Worm (Caenorhabditis elegans) whole organism, midembryonic: ENCODE measurements around the gene pkhm-2.
A peak's percentile ranks its signal among the peaks of the same experiment; 100 is the strongest.

Experiments used
- T22C8.4 ChIP-seq: fragments of 200-800 bp; sonication (Bioruptor generic); IDR thresholded peaks from 2 replicates; pipeline ENCODE4 v1.3.6; 2022; ENCODE audit warnings: missing genetic modification characterization, missing compliant biosample characterization
- cog-1 ChIP-seq: sonication (generic microtip); optimal IDR thresholded peaks from 2 replicates; lab custom pipeline; 2016; ENCODE audit warnings: missing genetic modification characterization, missing compliant biosample characterization
- flt-1 ChIP-seq: fragments of 200-800 bp; sonication (Bioruptor generic); IDR thresholded peaks from 2 replicates; pipeline ENCODE4 v1.3.6; 2022; ENCODE audit warnings: missing genetic modification characterization, missing compliant biosample characterization
- klf-2 ChIP-seq: fragments of 200-800 bp; sonication (Bioruptor generic); conservative IDR thresholded peaks from 2 replicates; pipeline ENCODE4 v1.3.6; 2022; ENCODE audit warnings: missing genetic modification reagents, missing genetic modification characterization, missing compliant biosample characterization
- med-1 ChIP-seq: sonication (generic microtip); optimal IDR thresholded peaks from 2 replicates; lab custom pipeline; 2017; ENCODE audit warnings: missing genetic modification characterization, mild to moderate bottlenecking, missing compliant biosample characterization, antibody characterized with exemption, missing genetic modification reagents; ENCODE audit not compliant: insufficient read depth
- ref-1 ChIP-seq: fragments of 200-800 bp; sonication (Bioruptor generic); conservative IDR thresholded peaks from 2 replicates; pipeline ENCODE4 v1.3.6; 2022; ENCODE audit warnings: missing genetic modification reagents, missing genetic modification characterization, missing compliant biosample characterization
- tab-1 ChIP-seq: fragments of 200-800 bp; sonication (Bioruptor generic); IDR thresholded peaks from 2 replicates; pipeline ENCODE4 v1.3.6; 2022; ENCODE audit warnings: missing genetic modification characterization, missing compliant biosample characterization
- ztf-23 ChIP-seq: fragments of 200-800 bp; sonication (Bioruptor generic); IDR thresholded peaks from 2 replicates; pipeline ENCODE4 v1.3.6; 2022; ENCODE audit warnings: missing genetic modification reagents, missing genetic modification characterization, missing compliant biosample characterization
- ztf-29 ChIP-seq: fragments of 200-800 bp; sonication (Bioruptor generic); IDR thresholded peaks from 2 replicates; pipeline ENCODE4 v1.3.6; 2022; ENCODE audit warnings: missing genetic modification reagents, missing genetic modification characterization, missing compliant biosample characterization

Gene pkhm-2

ce11 chrX:15181454-15181853, at the start of gene pkhm-2:
TSS of gene pkhm-2 (minus strand) at chrX:15181465.
- TF ChIP-seq ztf-29 (GFP tag; lab: Robert Waterston, UW) (no peak), ref-1 (GFP tag; lab: Robert Waterston, UW) (no peak), T22C8.4 (no peak), ztf-23 (peak; percentile 74), tab-1 (GFP tag; lab: Robert Waterston, UW) (no peak), flt-1 (GFP tag; lab: Robert Waterston, UW) (peak; percentile 84), cog-1 (tag; lab: Kevin White, UChicago) (peak; percentile 45), med-1 (GFP tag; lab: Kevin White, UChicago) (no peak), klf-2 (GFP tag; lab: Robert Waterston, UW) (0 out of 2 replicates have a peak, but pooled peaks have one; percentile 4)

DNA sequence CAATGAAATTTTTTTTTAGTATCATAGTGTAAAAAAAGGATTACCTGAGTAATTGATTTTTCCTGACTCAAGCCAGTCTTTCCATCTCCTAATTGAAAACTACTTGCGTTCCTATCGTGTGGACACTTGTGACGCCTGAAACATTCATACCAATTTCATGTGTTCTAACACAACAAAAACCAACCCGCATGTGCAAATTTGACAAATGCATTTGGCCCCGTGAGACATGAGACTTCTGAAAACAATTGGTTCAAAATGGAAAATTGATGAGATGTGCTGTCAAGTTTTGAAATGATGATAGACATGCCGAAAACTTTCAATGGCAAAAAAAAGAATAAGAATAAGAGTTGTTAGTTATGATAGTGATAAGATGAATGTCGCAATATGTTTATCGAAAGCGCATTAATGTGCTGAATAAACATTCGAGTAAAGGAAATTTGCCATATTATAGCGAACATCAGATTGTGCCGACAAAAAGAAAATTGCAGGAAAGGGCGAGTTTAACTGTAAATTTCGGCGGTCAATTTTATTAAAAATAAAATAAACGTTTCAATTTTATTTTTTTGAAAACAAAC, 49.2 kb upstream of the pkhm-2 start, which contains the start of gene H03A11.2:
TSS of gene H03A11.2 (minus strand) at position 252 of the 575 bp plus-strand sequence.
- TF ChIP-seq cog-1 (tag; lab: Kevin White, UChicago) (no peak), tab-1 (GFP tag; lab: Robert Waterston, UW) (no peak), med-1 (GFP tag; lab: Kevin White, UChicago) (no peak), ref-1 (GFP tag; lab: Robert Waterston, UW) (no peak), ztf-29 (GFP tag; lab: Robert Waterston, UW) (no peak), ztf-23 (no peak), klf-2 (GFP tag; lab: Robert Waterston, UW) (no peak)

ce11 chrX:15229174-15229573, 47.9 kb upstream of the pkhm-2 start:
- TF ChIP-seq ztf-29 (GFP tag; lab: Robert Waterston, UW) (no peak), cog-1 (tag; lab: Kevin White, UChicago) (no peak), tab-1 (GFP tag; lab: Robert Waterston, UW) (no peak), T22C8.4 (no peak), flt-1 (GFP tag; lab: Robert Waterston, UW) (no peak), ztf-23 (no peak), klf-2 (GFP tag; lab: Robert Waterston, UW) (no peak), ref-1 (GFP tag; lab: Robert Waterston, UW) (no peak), med-1 (GFP tag; lab: Kevin White, UChicago) (no peak)

- TF ChIP-seq ztf-29 (GFP tag; lab: Robert Waterston, UW): no peak
- no peak for TF ChIP-seq flt-1 (GFP tag; lab: Robert Waterston, UW)
- TF ChIP-seq cog-1 (tag; lab: Kevin White, UChicago): no peak
- TF ChIP-seq klf-2 (GFP tag; lab: Robert Waterston, UW): no peak
- no peak for TF ChIP-seq ztf-23
- no peak for TF ChIP-seq med-1 (GFP tag; lab: Kevin White, UChicago)
- TF ChIP-seq ref-1 (GFP tag; lab: Robert Waterston, UW): no peak
- TF ChIP-seq tab-1 (GFP tag; lab: Robert Waterston, UW): no peak
- TF ChIP-seq T22C8.4: no peak
These were observed 44.0 kb upstream of the pkhm-2 start for ce11 chrX:15225180-15225724.

- TF ChIP-seq cog-1 (tag; lab: Kevin White, UChicago) (no peak), tab-1 (GFP tag; lab: Robert Waterston, UW) (no peak), med-1 (GFP tag; lab: Kevin White, UChicago) (no peak), ztf-29 (GFP tag; lab: Robert Waterston, UW) (no peak), klf-2 (GFP tag; lab: Robert Waterston, UW) (no peak), ref-1 (GFP tag; lab: Robert Waterston, UW) (no peak), ztf-23 (no peak), flt-1 (GFP tag; lab: Robert Waterston, UW) (no peak), T22C8.4 (no peak)
These were observed 42.9 kb upstream of the pkhm-2 start for ce11 chrX:15224128-15224527.

DNA sequence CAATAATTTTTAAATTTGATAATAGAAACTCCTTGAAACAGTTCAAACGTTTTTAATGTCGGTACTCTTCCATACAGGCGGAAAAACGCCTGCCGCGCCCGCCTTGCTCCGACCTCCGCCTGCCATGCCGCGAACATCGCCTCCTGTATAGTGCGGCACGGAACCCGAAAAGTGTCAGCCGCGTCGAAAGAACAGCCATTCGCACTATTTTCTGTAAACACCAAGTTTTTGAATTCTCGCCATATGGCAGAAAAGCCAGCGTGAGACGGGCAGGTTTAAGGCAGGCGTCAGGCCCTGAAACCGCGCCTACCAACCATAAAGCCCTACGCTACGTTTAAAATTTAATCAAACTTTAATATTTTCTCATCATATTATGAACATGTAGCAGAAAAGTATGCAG, 41.5 kb upstream of the pkhm-2 start:
- TF ChIP-seq T22C8.4 (no peak), ztf-23 (no peak), med-1 (GFP tag; lab: Kevin White, UChicago) (no peak)

DNA sequence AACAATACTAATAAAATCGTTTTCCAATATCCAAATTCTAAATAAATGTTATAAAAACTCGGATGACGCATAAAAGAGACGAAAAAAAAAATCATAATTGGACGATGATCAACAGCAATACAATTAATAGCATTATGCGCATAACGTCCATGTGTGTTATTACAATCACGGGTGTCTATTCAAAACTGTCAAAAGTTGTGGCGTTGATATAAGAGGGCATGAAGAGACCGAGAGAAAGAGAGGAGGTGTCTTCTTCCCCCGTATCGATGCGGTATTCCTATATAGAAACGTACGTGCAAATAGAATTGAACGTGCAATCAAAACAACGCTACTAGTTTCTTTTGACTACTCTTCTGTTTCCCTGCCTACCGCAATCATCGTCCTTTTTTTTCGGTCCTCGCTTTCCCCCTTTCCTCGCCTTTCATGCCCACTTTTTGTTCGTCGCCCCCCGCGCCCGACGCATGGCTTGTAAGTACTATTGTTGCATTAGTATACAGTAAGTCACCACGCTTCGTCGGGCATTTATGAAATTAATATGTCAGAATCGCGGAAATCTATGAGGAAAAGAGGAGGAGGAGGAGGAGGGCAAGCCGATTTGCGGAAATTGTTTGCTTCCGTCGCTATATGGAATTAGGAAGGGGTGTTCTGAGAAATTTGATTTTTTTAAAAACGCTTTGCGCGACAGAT, 40.7 kb upstream of the pkhm-2 start:
- TF ChIP-seq tab-1 (GFP tag; lab: Robert Waterston, UW): no peak
- no peak for TF ChIP-seq klf-2 (GFP tag; lab: Robert Waterston, UW)
- no peak for TF ChIP-seq ztf-29 (GFP tag; lab: Robert Waterston, UW)
- TF ChIP-seq med-1 (GFP tag; lab: Kevin White, UChicago): no peak
- no peak for TF ChIP-seq T22C8.4
- no peak for TF ChIP-seq flt-1 (GFP tag; lab: Robert Waterston, UW)
- no peak for TF ChIP-seq cog-1 (tag; lab: Kevin White, UChicago)
- no peak for TF ChIP-seq ztf-23
- no peak for TF ChIP-seq ref-1 (GFP tag; lab: Robert Waterston, UW)

DNA sequence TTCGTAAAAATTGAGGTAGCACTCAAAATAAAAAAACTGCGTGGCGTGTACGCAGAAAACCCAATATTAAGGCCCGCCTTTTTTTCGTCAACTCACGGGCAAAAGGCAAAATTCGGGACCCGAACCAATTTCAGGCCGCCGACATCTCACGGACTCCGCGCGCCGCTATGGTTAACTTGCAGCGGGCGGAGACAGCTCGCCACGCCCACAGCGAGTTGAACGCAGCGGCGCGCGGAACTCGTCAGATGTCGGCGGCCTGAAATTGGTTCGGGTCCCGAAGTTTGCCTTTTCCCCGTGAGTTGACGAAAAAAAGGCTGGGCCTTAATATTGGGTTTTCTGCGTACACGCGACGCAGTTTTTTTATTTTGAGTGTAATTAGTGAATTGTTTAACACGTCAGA, 39.8 kb upstream of the pkhm-2 start:
- TF ChIP-seq klf-2 (GFP tag; lab: Robert Waterston, UW) (no peak), T22C8.4 (no peak), cog-1 (tag; lab: Kevin White, UChicago) (no peak), tab-1 (GFP tag; lab: Robert Waterston, UW) (no peak), ztf-23 (no peak), ztf-29 (GFP tag; lab: Robert Waterston, UW) (no peak), med-1 (GFP tag; lab: Kevin White, UChicago) (no peak)

- no peak for TF ChIP-seq tab-1 (GFP tag; lab: Robert Waterston, UW)
- no peak for TF ChIP-seq flt-1 (GFP tag; lab: Robert Waterston, UW)
- no peak for TF ChIP-seq cog-1 (tag; lab: Kevin White, UChicago)
- no peak for TF ChIP-seq ztf-23
- no peak for TF ChIP-seq klf-2 (GFP tag; lab: Robert Waterston, UW)
- no peak for TF ChIP-seq ref-1 (GFP tag; lab: Robert Waterston, UW)
- TF ChIP-seq T22C8.4: no peak
- TF ChIP-seq ztf-29 (GFP tag; lab: Robert Waterston, UW): no peak
- TF ChIP-seq med-1 (GFP tag; lab: Kevin White, UChicago): no peak
These were observed 34.0 kb upstream of the pkhm-2 start for ce11 chrX:15215272-15215671.
